Fruit fly (Drosophila melanogaster): ENCODE results near the gene Gr68a.

DNA sequence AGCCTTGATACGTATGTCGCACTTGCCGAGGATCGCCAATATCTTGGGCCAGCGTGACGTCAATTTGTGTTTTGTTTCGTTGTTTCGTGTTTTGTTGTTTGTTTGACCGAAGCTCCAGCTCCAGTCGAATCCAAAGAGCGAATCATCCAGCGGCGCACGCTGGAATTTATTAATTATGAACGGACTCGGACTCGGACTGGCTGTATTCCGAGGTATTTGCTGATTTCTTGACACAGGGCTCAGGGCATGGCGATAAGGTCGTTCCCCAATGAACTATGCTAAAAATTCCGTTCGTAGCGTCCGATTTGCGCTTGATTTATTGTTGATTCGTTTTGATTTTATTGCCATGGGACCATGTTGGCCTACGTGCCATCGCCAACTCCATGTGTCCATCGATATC lies 34.2 kb upstream of the Gr68a start:
- TF ChIP-seq fkh (GFP tag; optimal IDR thresholded peaks at IDR 0.05) (no peak), Ets21C (GFP tag; optimal IDR thresholded peaks at IDR 0.05) (no peak), CG16779 (tag; optimal IDR thresholded peaks at IDR 0.05) (no peak), Sox15 (GFP tag; optimal IDR thresholded peaks at IDR 0.05) (no peak), Eip93F (GFP tag; optimal IDR thresholded peaks at IDR 0.05) (no peak)
